Worm (Caenorhabditis elegans) whole organism, L3 larva: ENCODE measurements around the gene ncs-7.
"Not testable (repeated sequence)": the region's sequence is repeated elsewhere in the genome, so short reads cannot be mapped to it uniquely, and the experiment has no call there.

Experiments used
- R02D3.7 ChIP-seq: fragments of 150-350 bp; optimal IDR thresholded peaks from 2 replicates; lab custom pipeline; 2014; ENCODE audit warnings: missing biosample characterization, missing genetic modification characterization
- ZK546.5 ChIP-seq: sonication (generic microtip); optimal IDR thresholded peaks from 2 replicates; lab custom pipeline; 2017; ENCODE audit warnings: missing biosample characterization, missing genetic modification characterization
- ceh-28 ChIP-seq: fragments of 150-350 bp; optimal IDR thresholded peaks from 2 replicates; lab custom pipeline; 2014; ENCODE audit warnings: missing biosample characterization, missing genetic modification reagents, missing genetic modification characterization
- elt-1 ChIP-seq: fragments of 150-350 bp; optimal IDR thresholded peaks from 2 replicates; lab custom pipeline; 2014; ENCODE audit warnings: missing biosample characterization, missing genetic modification characterization
- elt-3 ChIP-seq, 3 experiments: fragments of 150-350 bp in 1 of 3; sonication (generic microtip) in 2 of 3; optimal IDR thresholded peaks; 2 replicates in 2 of 3; 4 replicates in 1 of 3; lab custom pipeline; 2014 to 2017; ENCODE audit warnings: missing biosample characterization in 3 of 3, missing genetic modification characterization in 3 of 3
- fos-1 ChIP-seq: fragments of 150-350 bp; optimal IDR thresholded peaks from 2 replicates; lab custom pipeline; 2014; ENCODE audit warnings: missing biosample characterization, missing genetic modification characterization
- lin-15B ChIP-seq: fragments of 150-350 bp; optimal IDR thresholded peaks from 2 replicates; lab custom pipeline; 2014; ENCODE audit warnings: missing biosample characterization, missing genetic modification characterization
- lin-39 ChIP-seq: fragments of 150-350 bp; optimal IDR thresholded peaks from 2 replicates; lab custom pipeline; 2018; ENCODE audit warnings: missing biosample characterization, missing genetic modification reagents, missing genetic modification characterization
- mdl-1 ChIP-seq: fragments of 150-350 bp; optimal IDR thresholded peaks from 2 replicates; lab custom pipeline; 2014; ENCODE audit warnings: missing biosample characterization, missing genetic modification characterization
- mml-1 ChIP-seq: fragments of 150-350 bp; sonication (generic microtip); optimal IDR thresholded peaks from 3 replicates; lab custom pipeline; 2014; ENCODE audit warnings: missing biosample characterization, missing genetic modification characterization
- nfya-1 ChIP-seq: sonication (generic microtip); optimal IDR thresholded peaks from 2 replicates; lab custom pipeline; 2017; ENCODE audit warnings: missing genetic modification characterization, mild to moderate bottlenecking, missing compliant biosample characterization, antibody characterized with exemption, moderate library complexity; ENCODE audit not compliant: insufficient read depth
- nhr-12 ChIP-seq: fragments of 150-350 bp; optimal IDR thresholded peaks from 2 replicates; lab custom pipeline; 2014; ENCODE audit warnings: missing biosample characterization, missing genetic modification characterization
- nhr-23 ChIP-seq: fragments of 150-350 bp; optimal IDR thresholded peaks from 2 replicates; lab custom pipeline; 2014; ENCODE audit warnings: missing biosample characterization, missing genetic modification reagents, missing genetic modification characterization
- nhr-237 ChIP-seq: fragments of 150-350 bp; optimal IDR thresholded peaks from 2 replicates; lab custom pipeline; 2014; ENCODE audit warnings: missing biosample characterization, missing genetic modification characterization
- nhr-67 ChIP-seq: fragments of 150-350 bp; optimal IDR thresholded peaks from 2 replicates; lab custom pipeline; 2014; ENCODE audit warnings: missing biosample characterization, missing genetic modification characterization
- nhr-76 ChIP-seq: fragments of 150-350 bp; sonication (generic microtip); optimal IDR thresholded peaks from 5 replicates; lab custom pipeline; 2014; ENCODE audit warnings: missing biosample characterization, missing genetic modification characterization
- pha-4 ChIP-seq: fragments of 150-350 bp; optimal IDR thresholded peaks from 2 replicates; lab custom pipeline; 2014; ENCODE audit warnings: missing biosample characterization, missing genetic modification reagents, missing genetic modification characterization
- tbx-2 ChIP-seq: sonication (generic microtip); optimal IDR thresholded peaks from 2 replicates; lab custom pipeline; 2016; ENCODE audit warnings: mild to moderate bottlenecking, missing genetic modification characterization, missing compliant biosample characterization
- unc-62 ChIP-seq: fragments of 150-350 bp; sonication (generic microtip); optimal IDR thresholded peaks from 4 replicates; lab custom pipeline; 2014; ENCODE audit warnings: missing biosample characterization, missing genetic modification reagents, missing genetic modification characterization
- ztf-11 ChIP-seq: fragments of 150-350 bp; optimal IDR thresholded peaks from 2 replicates; lab custom pipeline; 2014; ENCODE audit warnings: missing biosample characterization, missing genetic modification characterization
- ztf-4 ChIP-seq: fragments of 150-350 bp; optimal IDR thresholded peaks from 2 replicates; lab custom pipeline; 2014; ENCODE audit warnings: missing biosample characterization, missing genetic modification characterization

The ncs-7 gene

ce11 chrX:17643812-17644211 lies 29.5 kb downstream of the ncs-7 start:
- TF ChIP-seq nhr-23 (tag; lab: Kevin White, UChicago) (peak; percentile 14), elt-3 (tag; optimal IDR thresholded peaks at IDR 0.05; lab: Kevin White, UChicago) (no peak), R02D3.7 (tag; lab: Kevin White, UChicago) (no peak), mdl-1 (tag; lab: Kevin White, UChicago) (no peak)

DNA sequence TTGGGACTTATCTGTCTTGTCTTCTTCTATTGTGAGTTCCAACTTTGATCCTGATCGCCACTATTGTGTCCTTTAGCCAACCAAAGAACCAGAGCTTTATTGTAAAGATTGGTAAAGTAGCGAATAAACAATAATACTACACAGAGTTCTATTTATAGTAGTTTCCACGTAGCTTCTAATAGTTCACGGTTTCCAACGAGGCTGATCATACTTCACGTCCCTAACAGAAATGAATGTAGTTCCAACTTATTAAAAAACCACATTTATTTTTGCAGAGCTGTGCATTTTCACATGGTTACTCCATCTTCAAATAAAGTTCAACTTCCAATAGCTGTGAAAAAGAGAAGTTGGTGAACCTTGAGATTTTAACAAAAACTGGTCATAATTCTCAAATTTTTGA lies 35.0 kb downstream of the ncs-7 start, which contains the start of gene tmem-218:
tmem-218 (plus strand) TSS at position 301 of the 400 bp plus-strand sequence.
- TF ChIP-seq nhr-237, pha-4, ztf-4 (tag; lab: Kevin White, UChicago): not testable (repeated sequence)

DNA sequence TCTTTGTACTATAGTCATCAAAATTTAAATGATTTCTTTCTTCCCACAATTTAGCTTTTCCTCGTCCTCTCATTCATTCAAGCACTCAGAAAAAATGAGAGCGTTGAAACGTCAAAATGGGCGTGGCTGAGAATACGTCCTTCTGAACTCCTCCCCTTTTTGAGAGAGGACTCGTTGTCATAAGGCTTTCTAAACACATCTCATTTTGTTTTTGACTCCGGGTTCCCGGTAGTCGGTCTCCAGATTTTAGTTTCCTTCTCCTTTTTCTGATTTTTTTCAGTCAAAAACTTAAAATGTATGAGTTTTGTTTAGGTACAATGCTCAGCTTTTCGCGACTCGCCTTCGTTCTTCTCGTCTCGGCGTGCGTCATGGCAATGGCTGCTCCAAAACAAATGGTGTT lies 47.8 kb downstream of the ncs-7 start, which contains the start of gene nlp-6:
nlp-6 (plus strand) TSS at position 301 of the 400 bp plus-strand sequence.
- TF ChIP-seq nhr-76 (tag; lab: Kevin White, UChicago) (no peak), fos-1 (tag; lab: Kevin White, UChicago) (no peak), ceh-28 (tag; lab: Kevin White, UChicago) (no peak), nhr-12 (no peak), ZK546.5 (no peak), lin-39 (no peak), tbx-2 (tag; lab: Kevin White, UChicago) (no peak), ztf-11 (no peak), pha-4 (tag; lab: Kevin White, UChicago) (no peak), lin-15B (no peak), mml-1 (tag; lab: Kevin White, UChicago) (no peak), unc-62 (GFP tag; lab: Kevin White, UChicago) (no peak), nhr-67 (tag; lab: Kevin White, UChicago) (no peak), mdl-1 (tag; lab: Kevin White, UChicago) (no peak)

DNA sequence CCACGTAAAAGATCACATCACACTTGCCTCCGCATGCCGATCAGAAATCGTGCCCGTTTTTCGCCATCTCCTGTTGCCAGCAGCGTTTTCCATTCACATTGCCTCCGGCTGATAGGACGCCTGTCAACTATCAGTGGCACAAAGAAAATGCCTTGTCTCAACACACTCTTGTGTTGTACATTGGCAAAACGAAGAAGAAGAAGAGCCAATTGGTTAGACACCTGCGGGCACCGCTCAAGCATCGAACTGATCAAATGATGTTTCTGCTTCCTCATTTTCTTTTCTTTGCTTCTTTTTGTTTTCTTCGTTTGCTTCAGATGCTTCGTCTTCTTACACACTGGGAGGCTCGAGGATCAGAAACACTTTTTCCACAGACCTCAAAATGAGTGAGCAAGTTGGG lies 52.9 kb downstream of the ncs-7 start:
- no peak for TF ChIP-seq pha-4 (tag; lab: Kevin White, UChicago)
- TF ChIP-seq elt-1, result no peak
- peak; percentile 39 for TF ChIP-seq nfya-1 (tag; lab: Kevin White, UChicago)
- TF ChIP-seq lin-39, result peak; percentile 8
